Fruit fly (Drosophila melanogaster): ENCODE data around the gene shakB.

- no peak for TF ChIP-seq Myc (optimal IDR thresholded peaks at IDR 0.05)
- no peak for TF ChIP-seq CG9705 (GFP tag; optimal IDR thresholded peaks at IDR 0.05)
- no peak for TF ChIP-seq Hr83 (GFP tag; optimal IDR thresholded peaks at IDR 0.05; ENCODE audit: poor library complexity, severe bottlenecking)
These were observed 44.3 kb downstream of the shakB start, which contains the start of gene I-3 for dm6 chrX:20882526-20882925.

Measured in whole organism, wandering third instar larva.